Fruit fly (Drosophila melanogaster) whole organism, embryonic: Measurements from ENCODE around the gene IscU.

Experiments
- B-H2 ChIP-seq: fragments of 200-800 bp; sonication (Bioruptor generic); optimal IDR thresholded peaks from 2 replicates; lab custom pipeline; 2018; ENCODE audit warnings: missing biosample characterization, mild to moderate bottlenecking, missing genetic modification characterization
- CG11398 ChIP-seq: fragments of 200-800 bp; sonication (Bioruptor generic); optimal IDR thresholded peaks from 2 replicates; lab custom pipeline; 2016; ENCODE audit warnings: missing biosample characterization, missing genetic modification characterization
- CG11560 ChIP-seq: fragments of 200-800 bp; sonication (Bioruptor generic); IDR thresholded peaks from 3 replicates; pipeline ENCODE4 v1.3.6; 2022; ENCODE audit warnings: missing biosample characterization, missing genetic modification characterization
- CG13624 ChIP-seq: fragments of 200-800 bp; sonication (Bioruptor generic); optimal IDR thresholded peaks from 2 replicates; lab custom pipeline; 2016; ENCODE audit warnings: missing biosample characterization, missing genetic modification characterization
- CG13775 ChIP-seq: fragments of 200-800 bp; sonication (Bioruptor generic); optimal IDR thresholded peaks from 3 replicates; lab custom pipeline; 2017; ENCODE audit warnings: missing biosample characterization, mild to moderate bottlenecking, missing genetic modification characterization
- CG14710 ChIP-seq: fragments of 200-800 bp; sonication (Bioruptor generic); optimal IDR thresholded peaks from 3 replicates; lab custom pipeline; 2019; ENCODE audit warnings: missing biosample characterization, mild to moderate bottlenecking, missing genetic modification characterization, moderate library complexity
- CG15601 ChIP-seq: fragments of 200-800 bp; sonication (Bioruptor generic); optimal IDR thresholded peaks from 3 replicates; lab custom pipeline; 2019; ENCODE audit warnings: missing biosample characterization, mild to moderate bottlenecking, missing genetic modification characterization, moderate library complexity
- CG16863 ChIP-seq: fragments of 200-800 bp; sonication (Bioruptor generic); optimal IDR thresholded peaks from 3 replicates; lab custom pipeline; 2016; ENCODE audit warnings: missing biosample characterization, missing genetic modification characterization
- CG31441 ChIP-seq: fragments of 200-800 bp; sonication (Bioruptor generic); IDR thresholded peaks from 2 replicates; pipeline ENCODE4 v1.3.6; 2022; ENCODE audit warnings: missing biosample characterization, missing genetic modification characterization
- CG33213 ChIP-seq: fragments of 200-800 bp; sonication (Bioruptor generic); optimal IDR thresholded peaks from 3 replicates; lab custom pipeline; 2016; ENCODE audit warnings: missing biosample characterization, missing genetic modification characterization
- CG6254 ChIP-seq: fragments of 200-800 bp; sonication (Bioruptor generic); optimal IDR thresholded peaks from 3 replicates; lab custom pipeline; 2017; ENCODE audit warnings: mild to moderate bottlenecking, missing biosample characterization, missing genetic modification reagents, missing genetic modification characterization
- CG6654 ChIP-seq: fragments of 200-800 bp; sonication (Bioruptor generic); optimal IDR thresholded peaks from 2 replicates; lab custom pipeline; 2017; ENCODE audit warnings: missing biosample characterization, mild to moderate bottlenecking, missing genetic modification characterization
- CG7357 ChIP-seq: fragments of 200-800 bp; sonication (Bioruptor generic); IDR thresholded peaks from 3 replicates; pipeline ENCODE4 v1.3.6; 2022; ENCODE audit warnings: missing biosample characterization, missing genetic modification characterization
- CG7987 ChIP-seq: fragments of 200-800 bp; sonication (Bioruptor generic); optimal IDR thresholded peaks from 2 replicates; lab custom pipeline; 2018; ENCODE audit warnings: missing biosample characterization, mild to moderate bottlenecking, missing genetic modification characterization, moderate library complexity
- CG8089 ChIP-seq: fragments of 200-800 bp; sonication (Bioruptor generic); optimal IDR thresholded peaks from 3 replicates; lab custom pipeline; 2016; ENCODE audit warnings: missing biosample characterization, missing genetic modification characterization
- CkIIα-i1 ChIP-seq: fragments of 200-800 bp; sonication (Bioruptor generic); IDR thresholded peaks from 2 replicates; pipeline ENCODE4 v1.3.6; 2022; ENCODE audit warnings: missing biosample characterization, missing genetic modification characterization
- Ets97D ChIP-seq: fragments of 200-800 bp; sonication (Bioruptor generic); optimal IDR thresholded peaks from 3 replicates; lab custom pipeline; 2016; ENCODE audit warnings: missing biosample characterization, missing genetic modification characterization
- Gsc ChIP-seq: fragments of 200-800 bp; sonication (Bioruptor generic); IDR thresholded peaks from 2 replicates; pipeline ENCODE4 v1.3.6; 2022; ENCODE audit warnings: missing biosample characterization, missing genetic modification characterization
- Hr78 ChIP-seq, 2 experiments: fragments of 200-800 bp in 1 of 2; fragments of >200 bp in 1 of 2; sonication (Bioruptor generic) in 1 of 2; optimal IDR thresholded peaks; 2 replicates each; lab custom pipeline; 2017 to 2019; ENCODE audit warnings: missing biosample characterization in 2 of 2, missing genetic modification characterization in 2 of 2, mild to moderate bottlenecking in 1 of 2, moderate library complexity in 1 of 2
- Kr ChIP-seq: fragments of 200-800 bp; sonication (Bioruptor generic); optimal IDR thresholded peaks from 2 replicates; lab custom pipeline; 2017; ENCODE audit warnings: missing biosample characterization, mild to moderate bottlenecking, missing genetic modification characterization
- NK7.1 ChIP-seq: fragments of 200-800 bp; sonication (Bioruptor generic); optimal IDR thresholded peaks from 3 replicates; lab custom pipeline; 2016; ENCODE audit warnings: missing biosample characterization, missing genetic modification characterization
- Rfx ChIP-seq: fragments of 200-800 bp; sonication (Bioruptor generic); IDR thresholded peaks from 2 replicates; pipeline ENCODE4 v1.3.6; 2022; ENCODE audit warnings: missing biosample characterization, missing genetic modification characterization
- Scr ChIP-seq: fragments of 200-800 bp; sonication (Bioruptor generic); IDR thresholded peaks from 2 replicates; pipeline ENCODE4 v1.3.6; 2022; ENCODE audit warnings: missing biosample characterization, missing genetic modification characterization; ENCODE audit not compliant: partially characterized antibody
- Sry-β ChIP-seq: fragments of 200-800 bp; sonication (Bioruptor generic); optimal IDR thresholded peaks from 2 replicates; lab custom pipeline; 2018; ENCODE audit warnings: missing biosample characterization, mild to moderate bottlenecking, missing genetic modification characterization, moderate library complexity
- Taf1 ChIP-seq: fragments of 200-800 bp; sonication (Bioruptor generic); IDR thresholded peaks from 2 replicates; pipeline ENCODE4 v1.3.6; 2022; ENCODE audit warnings: missing biosample characterization, missing genetic modification characterization
- cad ChIP-seq: fragments of >200 bp; optimal IDR thresholded peaks from 2 replicates; lab custom pipeline; 2017; ENCODE audit warnings: missing biosample characterization, missing genetic modification characterization
- chif ChIP-seq, 2 experiments: fragments of 200-800 bp; sonication (Bioruptor generic); optimal IDR thresholded peaks; 3 replicates each; lab custom pipeline; 2016; ENCODE audit warnings: missing biosample characterization in 2 of 2, missing genetic modification characterization in 2 of 2
- chinmo ChIP-seq: fragments of 200-800 bp; sonication (Bioruptor generic); IDR thresholded peaks from 4 replicates; pipeline ENCODE4 v1.3.6; 2022; ENCODE audit warnings: missing biosample characterization, missing genetic modification characterization; ENCODE audit not compliant: partially characterized antibody
- corto ChIP-seq: fragments of 200-800 bp; sonication (Bioruptor generic); optimal IDR thresholded peaks from 2 replicates; lab custom pipeline; 2016; ENCODE audit warnings: missing biosample characterization, mild to moderate bottlenecking, missing genetic modification characterization, moderate library complexity
- crc ChIP-seq: fragments of 200-800 bp; sonication (Bioruptor generic); optimal IDR thresholded peaks from 2 replicates; lab custom pipeline; 2016; ENCODE audit warnings: missing biosample characterization, missing genetic modification characterization
- cwo ChIP-seq: fragments of 200-800 bp; sonication (Bioruptor generic); optimal IDR thresholded peaks from 3 replicates; lab custom pipeline; 2017; ENCODE audit warnings: missing biosample characterization, missing genetic modification characterization, mild to moderate bottlenecking, moderate library complexity, missing genetic modification reagents
- dm ChIP-seq: fragments of 200-800 bp; sonication (Bioruptor generic); optimal IDR thresholded peaks from 3 replicates; lab custom pipeline; 2016; ENCODE audit warnings: missing biosample characterization, missing genetic modification characterization
- dmrt99B ChIP-seq: fragments of 200-800 bp; sonication (Bioruptor generic); optimal IDR thresholded peaks from 2 replicates; lab custom pipeline; 2018; ENCODE audit warnings: missing biosample characterization, mild to moderate bottlenecking, missing genetic modification characterization, moderate library complexity
- gcm ChIP-seq: fragments of 200-800 bp; sonication (Bioruptor generic); optimal IDR thresholded peaks from 2 replicates; lab custom pipeline; 2019; ENCODE audit warnings: missing biosample characterization, mild to moderate bottlenecking, missing genetic modification characterization, moderate library complexity
- gem ChIP-seq: fragments of 200-800 bp; sonication (Bioruptor generic); optimal IDR thresholded peaks from 2 replicates; lab custom pipeline; 2019; ENCODE audit warnings: missing biosample characterization, mild to moderate bottlenecking, missing genetic modification characterization, moderate library complexity
- gsb-n ChIP-seq: fragments of 200-800 bp; sonication (Bioruptor generic); optimal IDR thresholded peaks from 3 replicates; lab custom pipeline; 2018; ENCODE audit warnings: missing biosample characterization, mild to moderate bottlenecking, missing genetic modification characterization
- hb ChIP-seq: fragments of 200-800 bp; sonication (Bioruptor generic); IDR thresholded peaks from 3 replicates; pipeline ENCODE4 v1.3.6; 2022; ENCODE audit warnings: missing biosample characterization, missing genetic modification characterization; ENCODE audit not compliant: partially characterized antibody
- klu ChIP-seq: fragments of 200-800 bp; sonication (Bioruptor generic); IDR thresholded peaks from 2 replicates; pipeline ENCODE4 v1.3.6; 2022; ENCODE audit warnings: missing biosample characterization, missing genetic modification characterization
- mirr ChIP-seq: fragments of 200-800 bp; sonication (Bioruptor generic); optimal IDR thresholded peaks from 3 replicates; lab custom pipeline; 2018; ENCODE audit warnings: missing biosample characterization, mild to moderate bottlenecking, missing genetic modification characterization
- nom ChIP-seq: fragments of 200-800 bp; sonication (Bioruptor generic); optimal IDR thresholded peaks from 2 replicates; lab custom pipeline; 2017; ENCODE audit warnings: missing biosample characterization, missing genetic modification characterization, mild to moderate bottlenecking, moderate library complexity, missing genetic modification reagents
- phol ChIP-seq: fragments of 200-800 bp; sonication (Bioruptor generic); optimal IDR thresholded peaks from 3 replicates; lab custom pipeline; 2018; ENCODE audit warnings: missing biosample characterization, mild to moderate bottlenecking, missing genetic modification characterization, moderate library complexity
- prd ChIP-seq, 3 experiments: fragments of >200 bp in 2 of 3; fragments of 200-800 bp in 1 of 3; sonication (Bioruptor generic) in 1 of 3; optimal IDR thresholded peaks in 2 of 3; IDR thresholded peaks in 1 of 3; 2 replicates in 2 of 3; 3 replicates in 1 of 3; pipeline versions ENCODE4 v1.3.6 to Lab custom; 2017 to 2022; ENCODE audit warnings: missing biosample characterization in 1 of 3, missing genetic modification characterization in 1 of 3
- pros ChIP-seq: fragments of 200-800 bp; sonication (Bioruptor generic); optimal IDR thresholded peaks from 3 replicates; lab custom pipeline; 2019; ENCODE audit warnings: missing biosample characterization, mild to moderate bottlenecking, missing genetic modification characterization, moderate library complexity
- sens ChIP-seq: fragments of 200-800 bp; sonication (Bioruptor generic); peaks from one replicate; lab custom pipeline; 2016; ENCODE audit warnings: missing biosample characterization, missing genetic modification characterization
- so ChIP-seq: fragments of 200-800 bp; sonication (Bioruptor generic); IDR thresholded peaks from 3 replicates; pipeline ENCODE4 v1.3.6; 2022; ENCODE audit warnings: missing biosample characterization, missing genetic modification characterization
- sqz ChIP-seq: fragments of 200-800 bp; sonication (Bioruptor generic); optimal IDR thresholded peaks from 3 replicates; lab custom pipeline; 2018; ENCODE audit warnings: missing biosample characterization, mild to moderate bottlenecking, missing genetic modification characterization
- trh ChIP-seq: fragments of 200-800 bp; sonication (Bioruptor generic); optimal IDR thresholded peaks from 2 replicates; lab custom pipeline; 2016; ENCODE audit warnings: missing biosample characterization, missing genetic modification characterization
- tx ChIP-seq: fragments of 200-800 bp; sonication (Bioruptor generic); optimal IDR thresholded peaks from 2 replicates; lab custom pipeline; 2016; ENCODE audit warnings: missing biosample characterization, missing genetic modification characterization
- z ChIP-seq: fragments of 200-800 bp; sonication (Bioruptor generic); IDR thresholded peaks from 3 replicates; pipeline ENCODE4 v1.3.6; 2022; ENCODE audit warnings: missing biosample characterization, missing genetic modification characterization
- zen2 ChIP-seq: fragments of 200-800 bp; sonication (Bioruptor generic); IDR thresholded peaks from 3 replicates; pipeline ENCODE4 v1.3.6; 2022; ENCODE audit warnings: missing biosample characterization, missing genetic modification characterization; ENCODE audit not compliant: partially characterized antibody

IscU gene

DNA sequence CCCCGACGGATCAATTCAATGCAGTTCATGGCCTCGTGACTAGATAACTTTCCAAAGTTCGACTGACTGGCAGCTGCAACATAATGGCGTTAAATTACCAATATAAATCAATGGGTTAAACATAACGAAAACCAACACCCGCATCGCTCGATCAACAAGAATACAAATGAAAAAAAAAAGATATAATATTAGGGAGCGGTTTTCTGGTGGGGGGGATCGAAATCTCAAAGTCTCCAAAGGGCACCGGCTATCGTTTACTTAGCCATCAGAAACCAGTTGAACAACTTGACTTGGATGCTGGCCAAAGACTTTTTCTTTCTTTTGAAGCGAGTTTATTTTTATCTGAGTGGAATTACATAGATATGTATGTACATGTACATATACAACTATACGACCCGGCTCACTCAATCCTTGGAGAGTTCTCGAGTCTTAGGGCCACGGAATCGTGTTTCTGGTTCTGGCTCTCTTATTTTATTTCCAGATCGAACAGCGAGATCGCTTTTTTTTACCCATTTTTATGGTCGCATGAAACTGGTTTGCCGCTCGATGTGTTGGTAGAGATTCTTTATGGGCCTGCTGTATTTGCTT, 30.7 kb upstream of the IscU start:
- TF ChIP-seq CG33213 (GFP tag; lab: Kevin White, UChicago) (no peak), CG14710 (tag; lab: Kevin White, UChicago) (no peak), Kr (GFP tag; lab: Kevin White, UChicago) (no peak), pros (GFP tag; lab: Kevin White, UChicago) (peak; percentile 45), CG13775 (GFP tag; lab: Kevin White, UChicago) (no peak), B-H2 (GFP tag; lab: Kevin White, UChicago) (no peak), sqz (GFP tag; lab: Kevin White, UChicago) (peak; percentile 52), nom (GFP tag; lab: Kevin White, UChicago) (peak; percentile 88), prd (optimal IDR thresholded peaks at IDR 0.05; lab: Kevin White, UChicago) (no peak), prd (GFP tag; IDR thresholded peaks at IDR 0.05; lab: Robert Waterston, UW) (no peak), CG6254 (GFP tag; lab: Kevin White, UChicago) (no peak), cad (GFP tag; lab: Kevin White, UChicago) (peak; percentile 63), Hr78 (GFP tag; optimal IDR thresholded peaks at IDR 0.05; lab: Kevin White, UChicago) (peak in 1 of 2 experiments; percentile 69), CG13624 (no peak), cwo (no peak), gcm (GFP tag; lab: Kevin White, UChicago) (peak; percentile 70), dm (GFP tag; lab: Kevin White, UChicago) (no peak), sens (peak; percentile 36), CG7357 (GFP tag; lab: Robert Waterston, UW) (no peak), chif (GFP tag; optimal IDR thresholded peaks at IDR 0.05; lab: Kevin White, UChicago) (no peak), Sry-β (GFP tag; lab: Kevin White, UChicago) (no peak), gem (tag; lab: Kevin White, UChicago) (no peak), CG11398 (GFP tag; lab: Kevin White, UChicago) (no peak), corto (GFP tag; lab: Kevin White, UChicago) (peak; percentile 13), tx (GFP tag; lab: Kevin White, UChicago) (no peak), NK7.1 (GFP tag; lab: Kevin White, UChicago) (no peak), CG15601 (no peak), CG6654 (GFP tag; lab: Kevin White, UChicago) (no peak), gsb-n (tag; lab: Kevin White, UChicago) (no peak), Scr (GFP tag; lab: Robert Waterston, UW) (no peak), CG31441 (GFP tag; lab: Robert Waterston, UW) (no peak), CG11560 (tag; lab: Robert Waterston, UW) (no peak), Rfx (GFP tag; lab: Robert Waterston, UW) (no peak), zen2 (no peak), CG7987 (no peak), dmrt99B (tag; lab: Kevin White, UChicago) (no peak), hb (GFP tag; lab: Robert Waterston, UW) (no peak), klu (no peak), chinmo (GFP tag; lab: Robert Waterston, UW) (0 out of 4 replicates have a peak, but pooled peaks have one; percentile 55), CkIIα-i1 (GFP tag; lab: Robert Waterston, UW) (no peak), so (GFP tag; lab: Robert Waterston, UW) (no peak), phol (no peak), CG16863 (no peak), trh (GFP tag; lab: Kevin White, UChicago) (no peak), mirr (no peak), CG8089 (GFP tag; lab: Kevin White, UChicago) (no peak), z (GFP tag; lab: Robert Waterston, UW) (peak; percentile 93), Taf1 (GFP tag; lab: Robert Waterston, UW) (no peak), Ets97D (no peak), crc (GFP tag; lab: Kevin White, UChicago) (no peak), Gsc (GFP tag; lab: Robert Waterston, UW) (no peak)
